Worm (Caenorhabditis elegans): Measurements from ENCODE around the gene thoc-5.

DNA sequence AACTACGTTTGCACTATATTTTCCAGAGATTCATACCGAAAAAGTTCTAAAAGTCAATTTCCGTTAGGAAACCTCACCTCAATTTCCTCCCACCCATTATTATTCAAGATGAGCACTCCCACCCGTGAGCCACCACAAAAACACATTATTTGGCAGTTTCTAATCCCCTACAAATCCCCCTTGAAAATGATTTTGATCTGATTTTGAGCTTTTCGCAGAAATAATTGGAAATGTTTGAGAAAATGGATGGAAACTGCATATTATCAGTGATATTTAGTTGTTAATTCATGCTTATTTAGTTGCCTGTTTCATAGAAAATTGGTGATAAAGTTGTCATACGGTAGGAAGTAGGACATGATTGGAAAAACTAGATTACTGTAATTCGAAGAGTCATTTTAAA, 8.7 kb downstream of the thoc-5 start:
- no peak for TF ChIP-seq F13C5.2 (tag; optimal IDR thresholded peaks at IDR 0.05)
- TF ChIP-seq flt-1 (GFP tag; IDR thresholded peaks at IDR 0.05), result no peak
- TF ChIP-seq tbx-37 (GFP tag; conservative IDR thresholded peaks at IDR 0.05), result no peak
- no peak for TF ChIP-seq sea-1 (GFP tag; conservative IDR thresholded peaks at IDR 0.05)
- no peak for TF ChIP-seq aly-1 (tag; optimal IDR thresholded peaks at IDR 0.05)
- TF ChIP-seq ama-1 (optimal IDR thresholded peaks at IDR 0.05), result no peak
- TF ChIP-seq B0310.2 (tag; optimal IDR thresholded peaks at IDR 0.05), result no peak
- TF ChIP-seq hnd-1 (tag; optimal IDR thresholded peaks at IDR 0.05), result no peak
- no peak for TF ChIP-seq tra-4 (tag; optimal IDR thresholded peaks at IDR 0.05)
- no peak for TF ChIP-seq ets-7 (tag; optimal IDR thresholded peaks at IDR 0.05)
- no peak for TF ChIP-seq ceh-36 (tag; optimal IDR thresholded peaks at IDR 0.05)
- no peak for TF ChIP-seq pes-1 (GFP tag; IDR thresholded peaks at IDR 0.05)
- TF ChIP-seq hmbx-1 (tag; optimal IDR thresholded peaks at IDR 0.05), result no peak
- no peak for TF ChIP-seq hmg-4 (GFP tag; optimal IDR thresholded peaks at IDR 0.05)

All from whole organism, early embryonic.